Worm (Caenorhabditis elegans): ENCODE data around the gene C07B5.4.

ce11 chrX:9486160-9486559 is 43.3 kb upstream of the C07B5.4 start:
- TF ChIP-seq F33H1.4 (GFP tag; IDR thresholded peaks at IDR 0.05) (no peak), chd-7 (tag; optimal IDR thresholded peaks at IDR 0.05) (no peak), ekl-4 (GFP tag; IDR thresholded peaks at IDR 0.05) (no peak), lsl-1 (GFP tag; optimal IDR thresholded peaks at IDR 0.05) (no peak), akir-1 (GFP tag; optimal IDR thresholded peaks at IDR 0.05) (no peak)

Measured in whole organism, young adult.